Worm (Caenorhabditis elegans) whole organism, L4 larva: ENCODE measurements around the gene R07E5.17.
"Not testable (repeated sequence)": the region's sequence is repeated elsewhere in the genome, so short reads cannot be mapped to it uniquely, and the experiment has no call there.

Experiments used
- F44E2.7 ChIP-seq: fragments of 200-800 bp; sonication (Bioruptor generic); IDR thresholded peaks from 2 replicates; pipeline ENCODE4 v2.1.2; 2022; ENCODE audit warnings: missing genetic modification characterization, missing compliant biosample characterization
- R02D3.7 ChIP-seq: fragments of 150-350 bp; sonication (generic microtip); optimal IDR thresholded peaks from 3 replicates; lab custom pipeline; 2014; ENCODE audit warnings: missing biosample characterization, missing genetic modification characterization
- lin-29 ChIP-seq: fragments of 200-800 bp; sonication (Bioruptor generic); IDR thresholded peaks from 2 replicates; pipeline ENCODE4 v1.3.6; 2022; ENCODE audit warnings: missing genetic modification reagents, missing genetic modification characterization, missing compliant biosample characterization
- mdl-1 ChIP-seq, 2 experiments: fragments of 150-350 bp in 1 of 2; sonication (generic microtip) in 1 of 2; optimal IDR thresholded peaks; 2 replicates each; lab custom pipeline; 2014 to 2017; ENCODE audit warnings: missing biosample characterization in 2 of 2, missing genetic modification characterization in 2 of 2
- nhr-111 ChIP-seq: fragments of 200-800 bp; sonication (Bioruptor generic); optimal IDR thresholded peaks from 2 replicates; lab custom pipeline; 2018; ENCODE audit warnings: mild to moderate bottlenecking, missing genetic modification characterization, missing compliant biosample characterization
- nhr-76 ChIP-seq: fragments of 150-350 bp; optimal IDR thresholded peaks from 2 replicates; lab custom pipeline; 2014; ENCODE audit warnings: missing biosample characterization, missing genetic modification characterization
- nhr-77 ChIP-seq: fragments of 150-350 bp; optimal IDR thresholded peaks from 2 replicates; lab custom pipeline; 2014; ENCODE audit warnings: missing biosample characterization, missing genetic modification characterization
- zfp-3 ChIP-seq: fragments of 200-800 bp; sonication (Bioruptor generic); conservative IDR thresholded peaks from 2 replicates; pipeline ENCODE4 v1.3.6; 2022; ENCODE audit warnings: missing genetic modification reagents, missing genetic modification characterization, missing compliant biosample characterization

DNA sequence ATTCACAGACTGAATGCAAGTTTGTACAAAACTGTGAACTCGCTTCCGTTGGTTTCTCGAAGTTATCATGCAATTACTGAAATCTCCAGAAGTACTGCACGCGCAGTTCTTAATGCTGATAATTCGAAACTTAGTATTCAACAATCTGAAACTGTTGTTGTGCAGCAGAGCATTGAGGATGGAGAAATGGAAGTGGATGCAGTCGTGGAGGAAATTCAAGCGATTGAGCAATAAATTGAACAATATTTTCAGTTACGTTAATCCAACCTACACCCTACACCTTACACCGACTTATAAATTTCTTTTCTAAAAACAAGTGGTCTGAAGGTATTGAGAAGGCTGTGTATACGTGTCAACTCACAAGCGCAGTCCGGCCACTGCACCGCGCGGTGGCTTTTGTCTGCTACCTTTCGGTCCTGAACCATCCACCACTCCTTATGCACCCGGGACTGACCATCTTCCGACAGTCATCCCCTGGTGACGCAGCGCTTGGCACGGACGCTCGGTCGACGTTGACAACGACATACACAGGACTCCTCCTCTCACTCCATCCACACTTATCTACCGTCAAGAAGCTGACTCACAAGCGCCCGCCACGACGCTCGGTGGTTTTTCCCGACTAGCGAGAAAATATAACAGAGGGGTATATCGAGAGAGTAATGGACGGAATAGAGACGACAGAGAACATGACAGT, 25.5 kb downstream of the R07E5.17 start:
- TF ChIP-seq nhr-77 (tag; lab: Kevin White, UChicago); mdl-1 (tag; optimal IDR thresholded peaks at IDR 0.05; lab: Kevin White, UChicago); nhr-76 (tag; lab: Kevin White, UChicago); R02D3.7 (tag; lab: Kevin White, UChicago): not testable (repeated sequence)
- TF ChIP-seq F44E2.7 (GFP tag; lab: Robert Waterston, UW), result peak; percentile 68; the same call in 1 of the 2 replicates
- TF ChIP-seq lin-29 (GFP tag; lab: Robert Waterston, UW), result 0 out of 2 replicates have a peak, but pooled peaks have one; percentile 16
- 0 out of 2 replicates have a peak, but pooled peaks have one; percentile 34 for TF ChIP-seq zfp-3 (GFP tag; lab: Robert Waterston, UW)
- TF ChIP-seq nhr-111 (GFP tag; lab: Kevin White, UChicago), result peak; percentile 69
